1 fruit fly cellular context compared by ENCODE assay signal in genomic region chr2L:20647240-20647908, dm6.
A peak's percentile ranks its signal among the peaks of the same experiment; 100 is the strongest.
TF ChIP-seq lines count a peak whose summit lies in the region.

No protein-coding gene starts in this region.

TF ChIP-seq in whole organism, embryonic, 481 proteins besides CTCF, POLR2A, EP300 and RAD21 (continued from another document):
- TF ChIP-seq HmgZ (tag; optimal IDR thresholded peaks at IDR 0.05; lab: Kevin White, UChicago) (peak; percentile 43), Hey (tag; optimal IDR thresholded peaks at IDR 0.05; lab: Kevin White, UChicago) (no peak), tio (GFP tag; optimal IDR thresholded peaks at IDR 0.05; lab: Kevin White, UChicago) (no peak), Opbp (GFP tag; IDR thresholded peaks at IDR 0.05; lab: Robert Waterston, UW; ENCODE audit: partially characterized antibody) (no peak), Dip3 (GFP tag; optimal IDR thresholded peaks at IDR 0.05; lab: Kevin White, UChicago) (no peak), CG2202 (tag; optimal IDR thresholded peaks at IDR 0.05; lab: Kevin White, UChicago) (no peak), NfI (GFP tag; optimal IDR thresholded peaks at IDR 0.05; lab: Kevin White, UChicago) (no peak), da (GFP tag; optimal IDR thresholded peaks at IDR 0.05; lab: Kevin White, UChicago) (no peak), B-H2 (GFP tag; optimal IDR thresholded peaks at IDR 0.05; lab: Kevin White, UChicago) (no peak), chm (GFP tag; IDR thresholded peaks at IDR 0.05; lab: Robert Waterston, UW) (no peak), sens-2 (GFP tag; IDR thresholded peaks at IDR 0.05; lab: Robert Waterston, UW) (no peak), CG6254 (GFP tag; optimal IDR thresholded peaks at IDR 0.05; lab: Kevin White, UChicago) (no peak), twi (tag; optimal IDR thresholded peaks at IDR 0.05; lab: Kevin White, UChicago) (peak; percentile 1), CG17328 (GFP tag; IDR thresholded peaks at IDR 0.05; lab: Robert Waterston, UW) (no peak), sima (GFP tag; optimal IDR thresholded peaks at IDR 0.05; lab: Kevin White, UChicago) (no peak), run (tag; optimal IDR thresholded peaks at IDR 0.05; lab: Kevin White, UChicago) (no peak), fd102C (GFP tag; optimal IDR thresholded peaks at IDR 0.05; lab: Kevin White, UChicago) (no peak), tup (GFP tag; optimal IDR thresholded peaks at IDR 0.05; lab: Kevin White, UChicago) (no peak), CG31388 (GFP tag; optimal IDR thresholded peaks at IDR 0.05; lab: Kevin White, UChicago) (no peak), Bdp1 (GFP tag; optimal IDR thresholded peaks at IDR 0.05; lab: Kevin White, UChicago) (no peak), Meics (GFP tag; optimal IDR thresholded peaks at IDR 0.05; lab: Kevin White, UChicago) (peak; percentile 4), CG13424 (tag; optimal IDR thresholded peaks at IDR 0.05; lab: Kevin White, UChicago) (no peak), tll (GFP tag; optimal IDR thresholded peaks at IDR 0.05; lab: Kevin White, UChicago) (no peak), CG6765 (GFP tag; optimal IDR thresholded peaks at IDR 0.05; lab: Kevin White, UChicago) (no peak), CG2678 (tag; optimal IDR thresholded peaks at IDR 0.05; lab: Kevin White, UChicago) (no peak), Xrp1 (GFP tag; IDR thresholded peaks at IDR 0.05; lab: Robert Waterston, UW) (no peak), CG32772 (GFP tag; IDR thresholded peaks at IDR 0.05; lab: Robert Waterston, UW) (no peak), bowl (GFP tag; IDR thresholded peaks at IDR 0.05; lab: Robert Waterston, UW) (no peak), HmgD (GFP tag; optimal IDR thresholded peaks at IDR 0.05; lab: Kevin White, UChicago) (no peak), Fer1 (GFP tag; optimal IDR thresholded peaks at IDR 0.05; lab: Kevin White, UChicago) (no peak), CG4707 (GFP tag; optimal IDR thresholded peaks at IDR 0.05; lab: Kevin White, UChicago) (no peak), cato (GFP tag; optimal IDR thresholded peaks at IDR 0.05; lab: Kevin White, UChicago; ENCODE audit: borderline replicate concordance) (no peak), CG13894 (tag; optimal IDR thresholded peaks at IDR 0.05; lab: Kevin White, UChicago) (no peak), CG15601 (tag; optimal IDR thresholded peaks at IDR 0.05; lab: Kevin White, UChicago) (no peak), CG43689 (GFP tag; IDR thresholded peaks at IDR 0.05; lab: Robert Waterston, UW) (no peak), CG11695 (GFP tag; IDR thresholded peaks at IDR 0.05; lab: Robert Waterston, UW) (no peak), slou (GFP tag; optimal IDR thresholded peaks at IDR 0.05; lab: Kevin White, UChicago) (no peak), Med (GFP tag; lab: Kevin White, UChicago) (peak; percentile 82)
